Worm (Caenorhabditis elegans): ENCODE measurements around the gene unc-45.

DNA sequence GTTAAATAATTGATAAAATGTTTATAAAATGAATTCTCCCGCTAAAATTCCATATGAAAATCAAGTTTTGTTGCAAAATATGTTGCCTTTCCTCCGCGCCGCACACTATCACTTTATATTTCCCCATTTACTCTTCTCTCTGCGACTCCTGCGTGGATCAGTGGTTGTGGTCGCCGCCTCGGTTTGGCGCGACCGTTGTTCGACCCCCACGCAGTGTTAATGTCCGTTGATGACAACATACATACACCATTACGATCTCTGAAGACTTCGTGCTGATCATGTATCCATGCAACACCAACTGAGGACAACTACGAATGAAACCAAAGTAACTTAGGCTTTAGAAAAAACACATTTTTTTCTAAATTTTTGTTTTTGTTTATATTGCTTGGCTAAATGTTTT is 11.2 kb downstream of the unc-45 start:
- peak; percentile 80 for TF ChIP-seq flt-1 (GFP tag; IDR thresholded peaks at IDR 0.05)
- peak; percentile 87 for TF ChIP-seq scrt-1 (GFP tag; IDR thresholded peaks at IDR 0.05)
- peak; percentile 86 for TF ChIP-seq pes-1 (GFP tag; IDR thresholded peaks at IDR 0.05)

Data from whole organism, early embryonic.